Worm (Caenorhabditis elegans): Measurements from ENCODE around the gene gsy-1.

- TF ChIP-seq isw-1 (GFP tag; IDR thresholded peaks at IDR 0.05), result no peak
- no peak for TF ChIP-seq nhr-77 (tag; optimal IDR thresholded peaks at IDR 0.05)
- TF ChIP-seq fos-1 (tag; optimal IDR thresholded peaks at IDR 0.05), result no peak
- no peak for TF ChIP-seq ces-1 (GFP tag; optimal IDR thresholded peaks at IDR 0.05)
Observed at ce11 chrII:12830347-12830746, 47.6 kb downstream of the gsy-1 start, which contains the start of gene bcmo-1.
